Worm (Caenorhabditis elegans) whole organism, L4 larva: Measurements from ENCODE around the gene unc-105.

Experiments
- F37D6.2 ChIP-seq: sonication (generic microtip); optimal IDR thresholded peaks from 2 replicates; lab custom pipeline; 2016; ENCODE audit warnings: mild to moderate bottlenecking, missing genetic modification characterization, missing compliant biosample characterization
- Y48G9A.11 ChIP-seq: fragments of 200-800 bp; sonication (Bioruptor generic); IDR thresholded peaks from 2 replicates; pipeline ENCODE4 v1.3.6; 2022; ENCODE audit warnings: missing genetic modification reagents, missing genetic modification characterization, missing compliant biosample characterization
- aha-1 ChIP-seq: fragments of 150-350 bp; peaks from one replicate; lab custom pipeline; 2014; ENCODE audit warnings: missing biosample characterization, missing genetic modification characterization
- arid-1 ChIP-seq: fragments of 200-800 bp; sonication (Bioruptor generic); conservative IDR thresholded peaks from 2 replicates; pipeline ENCODE4 v1.3.6; 2022; ENCODE audit warnings: missing genetic modification reagents, missing genetic modification characterization, missing compliant biosample characterization
- ceh-20 ChIP-seq: fragments of 200-800 bp; sonication (Bioruptor generic); IDR thresholded peaks from 2 replicates; pipeline ENCODE4 v1.3.6; 2022; ENCODE audit warnings: missing genetic modification reagents, missing genetic modification characterization, missing compliant biosample characterization
- ceh-28 ChIP-seq: fragments of 150-350 bp; optimal IDR thresholded peaks from 2 replicates; lab custom pipeline; 2014; ENCODE audit warnings: missing biosample characterization, missing genetic modification reagents, missing genetic modification characterization
- ceh-44 ChIP-seq: fragments of 200-800 bp; sonication (Bioruptor generic); IDR thresholded peaks from 2 replicates; pipeline ENCODE4 v1.3.6; 2022; ENCODE audit warnings: missing genetic modification reagents, missing genetic modification characterization, missing compliant biosample characterization
- ctbp-1 ChIP-seq: fragments of 200-800 bp; sonication (Bioruptor generic); IDR thresholded peaks from 2 replicates; pipeline ENCODE4 v1.3.6; 2022; ENCODE audit warnings: missing genetic modification reagents, missing genetic modification characterization, missing compliant biosample characterization
- daf-16 ChIP-seq, 3 experiments: sonication (generic microtip); optimal IDR thresholded peaks; 2 replicates each; lab custom pipeline; 2016 to 2017; ENCODE audit warnings: missing genetic modification characterization in 3 of 3, missing genetic modification reagents in 3 of 3, mild to moderate bottlenecking in 2 of 3, missing compliant biosample characterization in 2 of 3, missing biosample characterization in 1 of 3, moderate library complexity in 1 of 3
- dmd-6 ChIP-seq: fragments of 200-800 bp; sonication (Bioruptor generic); IDR thresholded peaks from 2 replicates; pipeline ENCODE4 v1.3.6; 2022; ENCODE audit warnings: missing genetic modification reagents, missing genetic modification characterization, missing compliant biosample characterization
- dmd-8 ChIP-seq: fragments of 200-800 bp; sonication (Bioruptor generic); IDR thresholded peaks from 2 replicates; pipeline ENCODE4 v1.3.6; 2022; ENCODE audit warnings: missing genetic modification characterization, missing compliant biosample characterization
- dpl-1 ChIP-seq: fragments of 150-350 bp; optimal IDR thresholded peaks from 2 replicates; lab custom pipeline; 2014; ENCODE audit warnings: missing biosample characterization, missing genetic modification reagents, missing genetic modification characterization
- dve-1 ChIP-seq: sonication (generic microtip); optimal IDR thresholded peaks from 2 replicates; lab custom pipeline; 2017; ENCODE audit warnings: antibody characterized with exemption, mild to moderate bottlenecking, missing genetic modification characterization, missing compliant biosample characterization; ENCODE audit not compliant: insufficient read depth
- egl-43 ChIP-seq: fragments of 200-800 bp; sonication (Bioruptor generic); IDR thresholded peaks from 2 replicates; pipeline ENCODE4 v1.3.6; 2022; ENCODE audit warnings: missing genetic modification reagents, missing genetic modification characterization, missing compliant biosample characterization
- fkh-10 ChIP-seq: fragments of 150-350 bp; optimal IDR thresholded peaks from 2 replicates; lab custom pipeline; 2014; ENCODE audit warnings: missing biosample characterization, missing genetic modification reagents, missing genetic modification characterization
- gei-8 ChIP-seq: fragments of 200-800 bp; sonication (Bioruptor generic); optimal IDR thresholded peaks from 2 replicates; lab custom pipeline; 2018; ENCODE audit warnings: mild to moderate bottlenecking, missing genetic modification characterization, missing compliant biosample characterization
- hif-1 ChIP-seq, 2 experiments: sonication (generic microtip); optimal IDR thresholded peaks; 2 replicates each; lab custom pipeline; 2016 to 2017; ENCODE audit warnings: missing compliant biosample characterization in 2 of 2, missing genetic modification characterization in 2 of 2, missing genetic modification reagents in 2 of 2, missing genotype in 2 of 2, mild to moderate bottlenecking in 1 of 2
- hlh-11 ChIP-seq: fragments of 200-800 bp; sonication (Bioruptor generic); optimal IDR thresholded peaks from 2 replicates; lab custom pipeline; 2018; ENCODE audit warnings: mild to moderate bottlenecking, missing genetic modification characterization, missing compliant biosample characterization
- hlh-30 ChIP-seq: sonication (generic microtip); optimal IDR thresholded peaks from 2 replicates; lab custom pipeline; 2017; ENCODE audit warnings: antibody characterized with exemption, mild to moderate bottlenecking, missing genetic modification characterization, missing compliant biosample characterization; ENCODE audit not compliant: insufficient read depth
- hmg-1.1 ChIP-seq: fragments of 200-800 bp; sonication (Bioruptor generic); IDR thresholded peaks from 2 replicates; pipeline ENCODE4 v1.3.6; 2022; ENCODE audit warnings: missing genetic modification reagents, missing genetic modification characterization, missing compliant biosample characterization
- jun-1 ChIP-seq: fragments of 150-350 bp; optimal IDR thresholded peaks from 2 replicates; lab custom pipeline; 2014; ENCODE audit warnings: missing biosample characterization, missing genetic modification reagents, missing genetic modification characterization
- lin-15B ChIP-seq: fragments of 150-350 bp; sonication (generic microtip); optimal IDR thresholded peaks from 3 replicates; lab custom pipeline; 2014; ENCODE audit warnings: missing biosample characterization, missing genetic modification characterization
- lin-38 ChIP-seq: fragments of 200-800 bp; sonication (Bioruptor generic); IDR thresholded peaks from 2 replicates; pipeline ENCODE4 v1.3.6; 2022; ENCODE audit warnings: missing genetic modification reagents, missing genetic modification characterization, missing compliant biosample characterization
- lin-39 ChIP-seq: fragments of 150-350 bp; optimal IDR thresholded peaks from 2 replicates; lab custom pipeline; 2014; ENCODE audit warnings: missing biosample characterization, missing genetic modification reagents, missing genetic modification characterization
- lir-3 ChIP-seq: sonication (generic microtip); optimal IDR thresholded peaks from 2 replicates; lab custom pipeline; 2016; ENCODE audit warnings: mild to moderate bottlenecking, missing genetic modification characterization, missing compliant biosample characterization
- lsy-2 ChIP-seq, 2 experiments: fragments of 150-350 bp in 1 of 2; sonication (generic microtip) in 1 of 2; optimal IDR thresholded peaks; 2 replicates each; lab custom pipeline; 2014 to 2017; ENCODE audit warnings: missing biosample characterization in 2 of 2, missing genetic modification characterization in 2 of 2
- mdl-1 ChIP-seq, 2 experiments: fragments of 150-350 bp in 1 of 2; sonication (generic microtip) in 1 of 2; optimal IDR thresholded peaks; 2 replicates each; lab custom pipeline; 2014 to 2017; ENCODE audit warnings: missing biosample characterization in 2 of 2, missing genetic modification characterization in 2 of 2
- mep-1 ChIP-seq: fragments of 150-350 bp; sonication (generic microtip); optimal IDR thresholded peaks from 3 replicates; lab custom pipeline; 2014; ENCODE audit warnings: missing biosample characterization, missing genetic modification characterization
- mes-2 ChIP-seq: sonication (generic microtip); optimal IDR thresholded peaks from 2 replicates; lab custom pipeline; 2016; ENCODE audit warnings: missing genotype, mild to moderate bottlenecking, missing genetic modification characterization, missing compliant biosample characterization; ENCODE audit not compliant: poor library complexity, severe bottlenecking
- mxl-3 ChIP-seq: fragments of 200-800 bp; sonication (Bioruptor generic); optimal IDR thresholded peaks from 2 replicates; lab custom pipeline; 2018; ENCODE audit warnings: mild to moderate bottlenecking, missing genetic modification characterization, missing compliant biosample characterization
- nhr-28 ChIP-seq: fragments of 150-350 bp; optimal IDR thresholded peaks from 2 replicates; lab custom pipeline; 2014; ENCODE audit warnings: missing biosample characterization, missing genetic modification characterization
- nhr-41 ChIP-seq: fragments of 200-800 bp; sonication (Bioruptor generic); IDR thresholded peaks from 2 replicates; pipeline ENCODE4 v1.3.6; 2022; ENCODE audit warnings: missing genetic modification reagents, missing genetic modification characterization, missing compliant biosample characterization
- nhr-48 ChIP-seq: sonication (generic microtip); optimal IDR thresholded peaks from 2 replicates; lab custom pipeline; 2016; ENCODE audit warnings: mild to moderate bottlenecking, missing genetic modification characterization, missing compliant biosample characterization
- nhr-6 ChIP-seq: fragments of 150-350 bp; optimal IDR thresholded peaks from 2 replicates; lab custom pipeline; 2014; ENCODE audit warnings: missing biosample characterization, missing genetic modification characterization
- pha-4 ChIP-seq, 2 experiments: fragments of 150-350 bp in 1 of 2; fragments of 200-800 bp in 1 of 2; sonication (Bioruptor generic) in 1 of 2; IDR thresholded peaks in 1 of 2; optimal IDR thresholded peaks in 1 of 2; 2 replicates each; pipeline versions ENCODE4 v1.3.6 to Lab custom; 2014 to 2022; ENCODE audit warnings: missing genetic modification characterization in 2 of 2, missing genetic modification reagents in 2 of 2, missing biosample characterization in 1 of 2, missing compliant biosample characterization in 1 of 2
- rbr-2 ChIP-seq: sonication (generic microtip); optimal IDR thresholded peaks from 2 replicates; lab custom pipeline; 2016; ENCODE audit warnings: missing genotype, missing genetic modification characterization, missing compliant biosample characterization
- unc-130 ChIP-seq: sonication (generic microtip); optimal IDR thresholded peaks from 2 replicates; lab custom pipeline; 2016; ENCODE audit warnings: missing genetic modification reagents, missing genetic modification characterization, missing compliant biosample characterization
- unc-62 ChIP-seq, 3 experiments: fragments of 150-350 bp in 1 of 3; sonication (generic microtip); optimal IDR thresholded peaks in 2 of 3; peaks in 1 of 3; 1 replicate in 1 of 3; 2 replicates in 2 of 3; lab custom pipeline; 2014 to 2017; ENCODE audit warnings: missing biosample characterization in 3 of 3, missing genetic modification characterization in 3 of 3, missing genetic modification reagents in 3 of 3, missing genotype in 1 of 3
- vab-7 ChIP-seq: fragments of 200-800 bp; sonication (Bioruptor generic); IDR thresholded peaks from 2 replicates; pipeline ENCODE4 v1.3.6; 2022; ENCODE audit warnings: missing genetic modification reagents, missing genetic modification characterization, missing compliant biosample characterization
- zag-1 ChIP-seq: fragments of 150-350 bp; optimal IDR thresholded peaks from 2 replicates; lab custom pipeline; 2014; ENCODE audit warnings: missing biosample characterization, missing genetic modification characterization
- zip-11 ChIP-seq: fragments of 200-800 bp; sonication (Bioruptor generic); IDR thresholded peaks from 2 replicates; pipeline ENCODE4 v1.3.6; 2022; ENCODE audit warnings: missing genetic modification characterization, missing compliant biosample characterization

The unc-105 gene

ce11 chrII:8125439-8125838 lies 9.2 kb downstream of the unc-105 start:
- TF ChIP-seq unc-62 (GFP tag; optimal IDR thresholded peaks at IDR 0.05 in 1 of 2; lab: Kevin White, UChicago) = peak in 1 of 2 experiments; percentile 83
- TF ChIP-seq unc-62 (tag; optimal IDR thresholded peaks at IDR 0.05; lab: Kevin White, UChicago) = no peak
- no peak for TF ChIP-seq arid-1
- no peak for TF ChIP-seq Y48G9A.11 (GFP tag; lab: Robert Waterston, UW)
- TF ChIP-seq aha-1 (tag; lab: Kevin White, UChicago) = peak; percentile 73
- TF ChIP-seq nhr-48 (tag; lab: Kevin White, UChicago) = no peak
- no peak for TF ChIP-seq ceh-44
- TF ChIP-seq jun-1 (tag; lab: Kevin White, UChicago) = no peak
- no peak for TF ChIP-seq lin-39 (tag; lab: Kevin White, UChicago)
- no peak for TF ChIP-seq unc-130 (GFP tag; lab: Kevin White, UChicago)
- no peak for TF ChIP-seq zip-11 (GFP tag; lab: Robert Waterston, UW)
- TF ChIP-seq, all 104 proteins: peak for 2

ce11 chrII:8126132-8126531 lies 9.9 kb downstream of the unc-105 start:
- TF ChIP-seq zag-1 = no peak
- TF ChIP-seq egl-43 (GFP tag; lab: Robert Waterston, UW) = peak; percentile 60
- TF ChIP-seq pha-4 (GFP tag; IDR thresholded peaks at IDR 0.05; lab: Robert Waterston, UW) = 0 out of 2 replicates have a peak, but pooled peaks have one; percentile 42
- TF ChIP-seq pha-4 (tag; optimal IDR thresholded peaks at IDR 0.05; lab: Kevin White, UChicago) = no peak
- TF ChIP-seq dpl-1 (GFP tag; lab: Kevin White, UChicago) = peak; percentile 4
- TF ChIP-seq gei-8 (GFP tag; lab: Kevin White, UChicago) = no peak
- TF ChIP-seq ceh-20 = 0 out of 2 replicates have a peak, but pooled peaks have one; percentile 29
- peak; percentile 70 for TF ChIP-seq ctbp-1 (GFP tag; lab: Robert Waterston, UW)
- peak; percentile 58 for TF ChIP-seq nhr-28
- TF ChIP-seq hlh-30 (tag; lab: Kevin White, UChicago) = peak; percentile 59
- no peak for TF ChIP-seq F37D6.2
- TF ChIP-seq mxl-3 (GFP tag; lab: Kevin White, UChicago) = peak; percentile 64
- peak; percentile 9 for TF ChIP-seq nhr-6
- TF ChIP-seq lsy-2 (tag; optimal IDR thresholded peaks at IDR 0.05; lab: Kevin White, UChicago) = peak; percentile 59 to 75
- no peak for TF ChIP-seq lin-15B (tag; lab: Kevin White, UChicago)
- peak; percentile 20 for TF ChIP-seq fkh-10 (GFP tag; lab: Kevin White, UChicago)
- TF ChIP-seq daf-16 (GFP tag; optimal IDR thresholded peaks at IDR 0.05; lab: Kevin White, UChicago) = no peak
- peak; percentile 25 for TF ChIP-seq daf-16 (tag; optimal IDR thresholded peaks at IDR 0.05; lab: Kevin White, UChicago)
- peak; percentile 41; the same call in 1 of the 2 replicates for TF ChIP-seq vab-7 (GFP tag; lab: Robert Waterston, UW)
- TF ChIP-seq rbr-2 (tag; lab: Kevin White, UChicago) = peak; percentile 60
- TF ChIP-seq ceh-28 (tag; lab: Kevin White, UChicago) = peak; percentile 32
- TF ChIP-seq aha-1 (tag; lab: Kevin White, UChicago) = peak; percentile 82
- TF ChIP-seq dve-1 (tag; lab: Kevin White, UChicago) = peak; percentile 47
- TF ChIP-seq mep-1 (tag; lab: Kevin White, UChicago) = peak; percentile 64
- no peak for TF ChIP-seq nhr-41 (GFP tag; lab: Robert Waterston, UW)
- TF ChIP-seq hmg-1.1 (GFP tag; lab: Robert Waterston, UW) = peak; percentile 76
- peak; percentile 69 for TF ChIP-seq hlh-11 (tag; lab: Kevin White, UChicago)
- 0 out of 2 replicates have a peak, but pooled peaks have one; percentile 22 for TF ChIP-seq arid-1
- peak; percentile 22 to 77 for TF ChIP-seq mdl-1 (tag; optimal IDR thresholded peaks at IDR 0.05; lab: Kevin White, UChicago)
- TF ChIP-seq dmd-8 (GFP tag; lab: Robert Waterston, UW) = no peak
- TF ChIP-seq dmd-6 (GFP tag; lab: Robert Waterston, UW) = peak; percentile 59; the same call in 1 of the 2 replicates
- TF ChIP-seq mes-2 = peak; percentile 60
- TF ChIP-seq unc-62 (GFP tag; optimal IDR thresholded peaks at IDR 0.05 in 1 of 2; lab: Kevin White, UChicago) = no peak
- no peak for TF ChIP-seq unc-62 (tag; optimal IDR thresholded peaks at IDR 0.05; lab: Kevin White, UChicago)
- no peak for TF ChIP-seq lir-3 (tag; lab: Kevin White, UChicago)
- TF ChIP-seq lin-38 (GFP tag; lab: Robert Waterston, UW) = peak; percentile 54
- TF ChIP-seq hif-1 (tag; optimal IDR thresholded peaks at IDR 0.05; lab: Kevin White, UChicago) = peak in 1 of 2 experiments; percentile 55
- TF ChIP-seq, all 104 proteins: peak for 26
